Worm (Caenorhabditis elegans) whole organism, L2 larva: ENCODE data around the gene srx-34.

Experiments
- R02D3.7 ChIP-seq: fragments of 150-350 bp; optimal IDR thresholded peaks from 2 replicates; lab custom pipeline; 2014; ENCODE audit warnings: missing biosample characterization, missing genetic modification characterization
- ama-1 ChIP-seq: fragments of 150-350 bp; optimal IDR thresholded peaks from 2 replicates; lab custom pipeline; 2018; ENCODE audit warnings: inconsistent platforms
- blmp-1 ChIP-seq: sonication (generic microtip); optimal IDR thresholded peaks from 2 replicates; lab custom pipeline; 2017; ENCODE audit warnings: missing genetic modification characterization, mild to moderate bottlenecking, missing compliant biosample characterization, antibody characterized with exemption, moderate library complexity; ENCODE audit not compliant: insufficient read depth
- elt-3 ChIP-seq: sonication (generic microtip); optimal IDR thresholded peaks from 2 replicates; lab custom pipeline; 2017; ENCODE audit warnings: missing biosample characterization, missing genetic modification characterization
- fos-1 ChIP-seq: fragments of 150-350 bp; optimal IDR thresholded peaks from 2 replicates; lab custom pipeline; 2014; ENCODE audit warnings: missing biosample characterization, missing genetic modification characterization
- lin-11 ChIP-seq: fragments of 150-350 bp; sonication (generic microtip); optimal IDR thresholded peaks from 2 replicates; lab custom pipeline; 2014; ENCODE audit warnings: missing biosample characterization, missing genetic modification characterization, inconsistent platforms, mixed read lengths
- nhr-129 ChIP-seq: fragments of 150-350 bp; optimal IDR thresholded peaks from 2 replicates; lab custom pipeline; 2014; ENCODE audit warnings: missing biosample characterization, missing genetic modification characterization
- snpc-4 ChIP-seq: fragments of 150-350 bp; optimal IDR thresholded peaks from 2 replicates; lab custom pipeline; 2014; ENCODE audit warnings: missing biosample characterization, missing genetic modification characterization
- unc-39 ChIP-seq: fragments of 150-350 bp; optimal IDR thresholded peaks from 2 replicates; lab custom pipeline; 2014; ENCODE audit warnings: missing biosample characterization, missing genetic modification characterization
- ztf-11 ChIP-seq: sonication (generic microtip); optimal IDR thresholded peaks from 2 replicates; lab custom pipeline; 2017; ENCODE audit warnings: missing biosample characterization, missing genetic modification characterization

DNA sequence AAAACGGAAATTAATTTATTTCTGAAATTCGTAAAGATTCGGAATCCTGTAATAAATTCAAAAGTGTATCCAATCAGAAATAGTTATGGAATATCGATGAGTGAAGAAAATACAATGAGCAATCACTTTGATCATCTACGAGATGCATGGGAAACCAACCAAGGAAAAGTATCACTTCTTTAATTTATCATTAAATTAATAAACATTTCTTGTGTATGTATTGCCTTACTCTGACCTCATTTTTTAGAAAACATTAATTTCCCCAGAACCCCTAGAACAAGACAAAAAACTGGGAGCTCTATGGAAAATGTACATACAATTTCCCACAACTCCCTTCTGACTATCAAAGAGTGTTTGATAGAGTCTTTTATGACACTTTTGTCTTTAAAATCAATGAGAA lies 13.9 kb upstream of the srx-34 start, which contains the start of gene F10D2.16:
- TF ChIP-seq elt-3 (no peak), ama-1 (no peak), lin-11 (tag; lab: Kevin White, UChicago) (no peak), fos-1 (tag; lab: Kevin White, UChicago) (no peak), blmp-1 (no peak), R02D3.7 (tag; lab: Kevin White, UChicago) (no peak), unc-39 (no peak), nhr-129 (no peak), ztf-11 (no peak), snpc-4 (no peak)
